Worm (Caenorhabditis elegans): ENCODE results near the gene idpp-6.

DNA sequence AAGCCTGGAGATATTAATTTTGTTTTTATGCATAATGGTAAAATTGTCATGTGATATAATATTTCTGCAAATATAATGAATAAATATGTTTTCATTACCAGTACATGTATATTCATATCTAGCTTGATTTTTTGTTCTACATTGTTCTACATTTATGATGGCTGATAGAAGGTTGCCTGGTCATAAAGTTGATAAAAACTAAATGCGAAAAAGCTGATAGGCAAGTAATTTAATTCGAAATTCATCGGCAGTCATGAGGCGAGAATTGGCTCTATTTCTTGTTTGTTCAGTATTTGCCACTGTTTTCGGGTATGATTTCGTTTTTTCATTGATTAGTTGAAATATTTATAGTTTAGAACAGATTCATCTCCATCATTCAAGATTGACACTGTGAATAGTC, 1.2 kb downstream of the idpp-6 start, which contains the start of gene bgal-2:
- TF ChIP-seq tra-4 (tag; optimal IDR thresholded peaks at IDR 0.05) (no peak), ceh-13 (GFP tag; optimal IDR thresholded peaks at IDR 0.05) (no peak), tbx-37 (GFP tag; conservative IDR thresholded peaks at IDR 0.05) (no peak), ama-1 (optimal IDR thresholded peaks at IDR 0.05) (no peak), ets-7 (tag; optimal IDR thresholded peaks at IDR 0.05) (no peak), aly-1 (tag; optimal IDR thresholded peaks at IDR 0.05) (no peak), F13C5.2 (tag; optimal IDR thresholded peaks at IDR 0.05) (no peak), hmg-4 (GFP tag; optimal IDR thresholded peaks at IDR 0.05) (no peak), scrt-1 (GFP tag; IDR thresholded peaks at IDR 0.05) (no peak), ceh-36 (tag; optimal IDR thresholded peaks at IDR 0.05) (no peak)

Measured in whole organism, early embryonic.